Fruit fly (Drosophila melanogaster) whole organism, embryonic: ENCODE measurements around the gene mat.

Source experiments
- Abd-B ChIP-seq: fragments of 200-800 bp; sonication (Bioruptor generic); optimal IDR thresholded peaks from 2 replicates; lab custom pipeline; 2018; ENCODE audit warnings: missing biosample characterization, mild to moderate bottlenecking, missing genetic modification characterization, moderate library complexity
- CG11093 ChIP-seq: fragments of 200-800 bp; sonication (Bioruptor generic); IDR thresholded peaks from 3 replicates; pipeline ENCODE4 v1.3.6; 2022; ENCODE audit warnings: missing biosample characterization, missing genetic modification characterization
- CG11560 ChIP-seq: fragments of 200-800 bp; sonication (Bioruptor generic); IDR thresholded peaks from 3 replicates; pipeline ENCODE4 v1.3.6; 2022; ENCODE audit warnings: missing biosample characterization, missing genetic modification characterization
- CG12769 ChIP-seq: fragments of 200-800 bp; sonication (Bioruptor generic); optimal IDR thresholded peaks from 2 replicates; lab custom pipeline; 2019; ENCODE audit warnings: missing biosample characterization, mild to moderate bottlenecking, missing genetic modification characterization, moderate library complexity
- CG13296 ChIP-seq: fragments of 200-800 bp; sonication (Bioruptor generic); optimal IDR thresholded peaks from 3 replicates; lab custom pipeline; 2018; ENCODE audit warnings: missing biosample characterization, mild to moderate bottlenecking, missing genetic modification characterization
- CG13424 ChIP-seq: fragments of 200-800 bp; sonication (Bioruptor generic); optimal IDR thresholded peaks from 2 replicates; lab custom pipeline; 2019; ENCODE audit warnings: missing biosample characterization, mild to moderate bottlenecking, missing genetic modification characterization, moderate library complexity
- CG13894 ChIP-seq: fragments of 200-800 bp; sonication (Bioruptor generic); optimal IDR thresholded peaks from 3 replicates; lab custom pipeline; 2018; ENCODE audit warnings: missing biosample characterization, mild to moderate bottlenecking, missing genetic modification characterization, moderate library complexity
- CG14965 ChIP-seq: fragments of 200-800 bp; sonication (Bioruptor generic); optimal IDR thresholded peaks from 2 replicates; lab custom pipeline; 2016; ENCODE audit warnings: missing biosample characterization, missing genetic modification characterization, borderline replicate concordance
- CG18262 ChIP-seq: fragments of 200-800 bp; optimal IDR thresholded peaks from 3 replicates; lab custom pipeline; 2019; ENCODE audit warnings: missing biosample characterization, mild to moderate bottlenecking, missing genetic modification characterization, moderate library complexity
- CG1832 ChIP-seq: fragments of 200-800 bp; sonication (Bioruptor generic); optimal IDR thresholded peaks from 2 replicates; lab custom pipeline; 2017; ENCODE audit warnings: missing biosample characterization, mild to moderate bottlenecking, missing genetic modification characterization, inconsistent platforms
- CG2712 ChIP-seq: fragments of 200-800 bp; optimal IDR thresholded peaks from 3 replicates; lab custom pipeline; 2019; ENCODE audit warnings: missing biosample characterization, mild to moderate bottlenecking, missing genetic modification characterization, moderate library complexity
- CG2889 ChIP-seq: fragments of 200-800 bp; sonication (Bioruptor generic); IDR thresholded peaks from 3 replicates; pipeline ENCODE4 v1.3.6; 2022; ENCODE audit warnings: missing biosample characterization, missing genetic modification characterization
- CG30431 ChIP-seq: fragments of 200-800 bp; sonication (Bioruptor generic); optimal IDR thresholded peaks from 2 replicates; lab custom pipeline; 2017; ENCODE audit warnings: missing biosample characterization, missing genetic modification characterization
- CG31388 ChIP-seq: fragments of 200-800 bp; sonication (Bioruptor generic); optimal IDR thresholded peaks from 2 replicates; lab custom pipeline; 2016; ENCODE audit warnings: missing biosample characterization, missing genetic modification characterization
- CG34422 ChIP-seq: fragments of 200-800 bp; sonication (Bioruptor generic); IDR thresholded peaks from 3 replicates; pipeline ENCODE4 v1.3.6; 2022; ENCODE audit warnings: missing biosample characterization, missing genetic modification characterization
- CG42726 ChIP-seq: fragments of 200-800 bp; sonication (Bioruptor generic); IDR thresholded peaks from 2 replicates; pipeline ENCODE4 v1.3.6; 2022; ENCODE audit warnings: missing biosample characterization, missing genetic modification characterization; ENCODE audit not compliant: partially characterized antibody
- CG4328 ChIP-seq: fragments of 200-800 bp; sonication (Bioruptor generic); optimal IDR thresholded peaks from 3 replicates; lab custom pipeline; 2017; ENCODE audit warnings: missing biosample characterization, missing genetic modification reagents, missing genetic modification characterization
- CG4404 ChIP-seq: fragments of 200-800 bp; sonication (Bioruptor generic); IDR thresholded peaks from 2 replicates; pipeline ENCODE4 v1.3.6; 2022; ENCODE audit warnings: missing biosample characterization, missing genetic modification characterization
- CG4820 ChIP-seq: fragments of 200-800 bp; sonication (Bioruptor generic); optimal IDR thresholded peaks from 3 replicates; lab custom pipeline; 2016; ENCODE audit warnings: missing biosample characterization, missing genetic modification characterization
- CG4854 ChIP-seq: fragments of 200-800 bp; sonication (Bioruptor generic); optimal IDR thresholded peaks from 2 replicates; lab custom pipeline; 2016; ENCODE audit warnings: missing biosample characterization, missing genetic modification characterization, inconsistent platforms
- CG6654 ChIP-seq: fragments of 200-800 bp; sonication (Bioruptor generic); optimal IDR thresholded peaks from 2 replicates; lab custom pipeline; 2017; ENCODE audit warnings: missing biosample characterization, mild to moderate bottlenecking, missing genetic modification characterization
- CG7372 ChIP-seq: fragments of 200-800 bp; sonication (Bioruptor generic); IDR thresholded peaks from 2 replicates; pipeline ENCODE4 v1.3.6; 2022; ENCODE audit warnings: missing biosample characterization, missing genetic modification characterization
- CG7556 ChIP-seq: fragments of 200-800 bp; sonication (Bioruptor generic); optimal IDR thresholded peaks from 2 replicates; lab custom pipeline; 2017; ENCODE audit warnings: missing biosample characterization, mild to moderate bottlenecking, missing genetic modification characterization
- CG7928 ChIP-seq: fragments of 200-800 bp; sonication (Bioruptor generic); optimal IDR thresholded peaks from 2 replicates; lab custom pipeline; 2017; ENCODE audit warnings: missing biosample characterization, mild to moderate bottlenecking, missing genetic modification characterization
- CG8478 ChIP-seq: fragments of >200 bp; optimal IDR thresholded peaks from 2 replicates; lab custom pipeline; 2018
- CG8924 ChIP-seq: fragments of 200-800 bp; optimal IDR thresholded peaks from 3 replicates; lab custom pipeline; 2019; ENCODE audit warnings: missing biosample characterization, mild to moderate bottlenecking, missing genetic modification characterization, moderate library complexity
- D19A ChIP-seq: fragments of 200-800 bp; optimal IDR thresholded peaks from 3 replicates; lab custom pipeline; 2019; ENCODE audit warnings: missing biosample characterization, mild to moderate bottlenecking, missing genetic modification characterization, moderate library complexity
- E2f2 ChIP-seq: fragments of 200-800 bp; sonication (Bioruptor generic); IDR thresholded peaks from 2 replicates; pipeline ENCODE4 v1.3.6; 2022; ENCODE audit warnings: missing biosample characterization, missing genetic modification characterization
- Fer3 ChIP-seq: fragments of 200-800 bp; sonication (Bioruptor generic); optimal IDR thresholded peaks from 2 replicates; lab custom pipeline; 2018; ENCODE audit warnings: missing biosample characterization, mild to moderate bottlenecking, missing genetic modification characterization, moderate library complexity
- GATAe ChIP-seq: fragments of 200-800 bp; sonication (Bioruptor generic); conservative IDR thresholded peaks from 2 replicates; pipeline ENCODE4 v1.3.6; 2022; ENCODE audit warnings: missing biosample characterization, missing genetic modification characterization
- Hand ChIP-seq: fragments of 200-800 bp; sonication (Bioruptor generic); optimal IDR thresholded peaks from 2 replicates; lab custom pipeline; 2017; ENCODE audit warnings: mild to moderate bottlenecking, missing biosample characterization, missing genetic modification reagents, missing genetic modification characterization
- HmgZ ChIP-seq: fragments of 200-800 bp; sonication (Bioruptor generic); optimal IDR thresholded peaks from 2 replicates; lab custom pipeline; 2018; ENCODE audit warnings: missing biosample characterization, mild to moderate bottlenecking, missing genetic modification characterization
- Max ChIP-seq: fragments of 200-800 bp; sonication (Bioruptor generic); optimal IDR thresholded peaks from 2 replicates; lab custom pipeline; 2016; ENCODE audit warnings: missing biosample characterization, mild to moderate bottlenecking, missing genetic modification characterization
- Meics ChIP-seq: fragments of 200-800 bp; sonication (Bioruptor generic); optimal IDR thresholded peaks from 2 replicates; lab custom pipeline; 2017; ENCODE audit warnings: missing biosample characterization, mild to moderate bottlenecking, missing genetic modification characterization
- Nf-YA ChIP-seq: fragments of 200-800 bp; sonication (Bioruptor generic); IDR thresholded peaks from 2 replicates; pipeline ENCODE4 v1.3.6; 2022; ENCODE audit warnings: missing biosample characterization, missing genetic modification characterization
- Oaz ChIP-seq: fragments of 200-800 bp; sonication (Bioruptor generic); IDR thresholded peaks from 2 replicates; pipeline ENCODE4 v1.3.6; 2022; ENCODE audit warnings: missing biosample characterization, missing genetic modification characterization
- PHDP ChIP-seq: fragments of 200-800 bp; sonication (Bioruptor generic); optimal IDR thresholded peaks from 3 replicates; lab custom pipeline; 2018; ENCODE audit warnings: missing biosample characterization, mild to moderate bottlenecking, missing genetic modification characterization, moderate library complexity
- Pdp1 ChIP-seq, 2 experiments: fragments of 200-800 bp; sonication (Bioruptor generic); optimal IDR thresholded peaks; 3 replicates each; lab custom pipeline; 2016; ENCODE audit warnings: missing biosample characterization in 2 of 2, missing genetic modification characterization in 2 of 2, mild to moderate bottlenecking in 1 of 2, moderate library complexity in 1 of 2
- Sox102F ChIP-seq: fragments of 200-800 bp; sonication (Bioruptor generic); optimal IDR thresholded peaks from 2 replicates; lab custom pipeline; 2018; ENCODE audit warnings: missing biosample characterization, mild to moderate bottlenecking, missing genetic modification characterization, moderate library complexity
- Sry-δ ChIP-seq: fragments of 200-800 bp; sonication (Bioruptor generic); optimal IDR thresholded peaks from 2 replicates; lab custom pipeline; 2016; ENCODE audit warnings: missing biosample characterization, missing genetic modification characterization
- Stat92E ChIP-seq, 3 experiments: fragments of >200 bp in 2 of 3; fragments of 200-800 bp in 1 of 3; sonication (Bioruptor generic) in 1 of 3; optimal IDR thresholded peaks; 2 replicates each; lab custom pipeline; 2017 to 2019; ENCODE audit warnings: missing biosample characterization in 3 of 3, missing genetic modification characterization in 3 of 3, mild to moderate bottlenecking in 1 of 3, moderate library complexity in 1 of 3
- al ChIP-seq: fragments of 200-800 bp; sonication (Bioruptor generic); IDR thresholded peaks from 2 replicates; pipeline ENCODE4 v1.3.6; 2022; ENCODE audit warnings: missing biosample characterization, missing genetic modification characterization
- ap ChIP-seq: fragments of 200-800 bp; sonication (Bioruptor generic); IDR thresholded peaks from 2 replicates; pipeline ENCODE4 v1.3.6; 2022; ENCODE audit warnings: missing biosample characterization, missing genetic modification characterization
- btn ChIP-seq: fragments of 200-800 bp; sonication (Bioruptor generic); optimal IDR thresholded peaks from 2 replicates; lab custom pipeline; 2016; ENCODE audit warnings: missing biosample characterization, missing genetic modification characterization
- crc ChIP-seq: fragments of 200-800 bp; sonication (Bioruptor generic); optimal IDR thresholded peaks from 2 replicates; lab custom pipeline; 2016; ENCODE audit warnings: missing biosample characterization, missing genetic modification characterization
- gro ChIP-seq: fragments of 200-800 bp; sonication (Bioruptor generic); optimal IDR thresholded peaks from 2 replicates; lab custom pipeline; 2016; ENCODE audit warnings: missing biosample characterization, missing genetic modification characterization
- gt ChIP-seq: fragments of 200-800 bp; sonication (Bioruptor generic); IDR thresholded peaks from 2 replicates; pipeline ENCODE4 v1.3.6; 2022; ENCODE audit warnings: missing biosample characterization, missing genetic modification characterization
- jigr1 ChIP-seq: fragments of 200-800 bp; sonication (Bioruptor generic); IDR thresholded peaks from 3 replicates; pipeline ENCODE4 v1.3.6; 2022; ENCODE audit warnings: missing biosample characterization, missing genetic modification characterization
- kah ChIP-seq: fragments of 200-800 bp; sonication (Bioruptor generic); optimal IDR thresholded peaks from 2 replicates; lab custom pipeline; 2018; ENCODE audit warnings: missing biosample characterization, mild to moderate bottlenecking, missing genetic modification characterization
- nerfin-2 ChIP-seq: fragments of 200-800 bp; sonication (Bioruptor generic); IDR thresholded peaks from 2 replicates; pipeline ENCODE4 v1.3.6; 2022; ENCODE audit warnings: missing biosample characterization, missing genetic modification characterization; ENCODE audit not compliant: partially characterized antibody
- psq ChIP-seq: fragments of 200-800 bp; sonication (Bioruptor generic); optimal IDR thresholded peaks from 2 replicates; lab custom pipeline; 2017; ENCODE audit warnings: missing biosample characterization, missing genetic modification characterization
- rib ChIP-seq: fragments of 200-800 bp; sonication (Bioruptor generic); IDR thresholded peaks from 2 replicates; pipeline ENCODE4 v1.3.6; 2022; ENCODE audit warnings: missing biosample characterization, missing genetic modification characterization

The mat gene

DNA sequence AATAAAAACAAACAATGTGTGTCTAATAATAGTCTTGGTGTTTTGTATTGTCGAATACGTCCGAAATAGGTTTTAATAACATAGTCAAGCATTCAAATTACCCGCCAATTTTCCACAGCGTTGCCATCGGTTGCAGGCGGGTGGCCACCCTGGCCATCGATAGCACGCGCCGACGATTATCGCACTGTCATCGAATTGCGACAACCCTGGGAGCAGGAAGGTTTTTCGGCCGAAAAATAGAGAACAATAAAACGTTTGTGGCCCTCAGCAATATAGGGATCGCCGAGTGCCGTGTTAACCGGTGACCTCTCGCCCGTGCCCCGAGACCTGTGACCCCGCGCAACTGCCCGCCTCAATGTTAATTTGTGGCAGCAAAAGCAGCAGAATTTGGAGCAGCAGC lies 31.0 kb upstream of the mat start, which contains the start of gene Usp10 (continued):
- TF ChIP-seq al (no peak), CG4328 (GFP tag; lab: Kevin White, UChicago) (no peak), Pdp1 (GFP tag; optimal IDR thresholded peaks at IDR 0.05; lab: Kevin White, UChicago) (peak in 1 of 2 experiments; percentile 38), CG34422 (GFP tag; lab: Robert Waterston, UW) (no peak; the same call in 2 of the 3 replicates), CG18262 (no peak), jigr1 (GFP tag; lab: Robert Waterston, UW) (no peak), ap (GFP tag; lab: Robert Waterston, UW) (no peak), GATAe (no peak), CG11093 (GFP tag; lab: Robert Waterston, UW) (no peak), CG4854 (GFP tag; lab: Kevin White, UChicago) (no peak), Max (GFP tag; lab: Kevin White, UChicago) (no peak), CG31388 (GFP tag; lab: Kevin White, UChicago) (no peak), kah (no peak), nerfin-2 (peak; percentile 57), gt (GFP tag; lab: Robert Waterston, UW) (no peak), CG13424 (no peak), Abd-B (no peak), Oaz (GFP tag; lab: Robert Waterston, UW) (no peak), CG7556 (GFP tag; lab: Kevin White, UChicago) (no peak), D19A (tag; lab: Kevin White, UChicago) (no peak), Nf-YA (GFP tag; lab: Robert Waterston, UW) (no peak), gro (GFP tag; lab: Kevin White, UChicago) (no peak), CG30431 (GFP tag; lab: Kevin White, UChicago) (no peak), btn (no peak), PHDP (tag; lab: Kevin White, UChicago) (no peak), rib (no peak), CG13296 (GFP tag; lab: Kevin White, UChicago) (no peak), E2f2 (GFP tag; lab: Robert Waterston, UW) (peak; percentile 99), Sry-δ (GFP tag; lab: Kevin White, UChicago) (peak; percentile 81), Stat92E (GFP tag; optimal IDR thresholded peaks at IDR 0.05; lab: Kevin White, UChicago) (peak in 1 of 3 experiments; percentile 9), Hand (GFP tag; lab: Kevin White, UChicago) (no peak), HmgZ (tag; lab: Kevin White, UChicago) (peak; percentile 71), CG14965 (no peak), psq (GFP tag; lab: Kevin White, UChicago) (no peak), CG2712 (peak; percentile 2), CG13894 (tag; lab: Kevin White, UChicago) (no peak), CG7372 (no peak), CG4404 (no peak), Meics (no peak), CG11560 (tag; lab: Robert Waterston, UW) (no peak), CG7928 (GFP tag; lab: Kevin White, UChicago) (peak; percentile 4), CG8478 (lab: Kevin White, UChicago) (no peak), CG8924 (tag; lab: Kevin White, UChicago) (no peak), crc (GFP tag; lab: Kevin White, UChicago) (no peak), CG1832 (GFP tag; lab: Kevin White, UChicago) (no peak), Sox102F (GFP tag; lab: Kevin White, UChicago) (no peak), CG6654 (no peak), CG4820 (GFP tag; lab: Kevin White, UChicago) (no peak), CG42726 (GFP tag; lab: Robert Waterston, UW) (peak; percentile 82), CG12769 (tag; lab: Kevin White, UChicago) (no peak), CG2889 (GFP tag; lab: Robert Waterston, UW) (no peak), Fer3 (tag; lab: Kevin White, UChicago) (no peak)
